Worm (Caenorhabditis elegans) whole organism, L2 larva: ENCODE data around the gene Y71H2AM.12.

ENCODE experiments used
- dmd-4 ChIP-seq: sonication (generic microtip); optimal IDR thresholded peaks from 2 replicates; lab custom pipeline; 2017; ENCODE audit warnings: missing biosample characterization, missing genetic modification characterization
- egl-27 ChIP-seq: sonication (generic microtip); optimal IDR thresholded peaks from 3 replicates; lab custom pipeline; 2017; ENCODE audit warnings: missing biosample characterization, missing genetic modification reagents, missing genetic modification characterization
- lin-11 ChIP-seq: fragments of 150-350 bp; sonication (generic microtip); optimal IDR thresholded peaks from 2 replicates; lab custom pipeline; 2014; ENCODE audit warnings: missing biosample characterization, missing genetic modification characterization, inconsistent platforms, mixed read lengths
- lin-39 ChIP-seq: fragments of 150-350 bp; optimal IDR thresholded peaks from 2 replicates; lab custom pipeline; 2014; ENCODE audit warnings: missing biosample characterization, missing genetic modification reagents, missing genetic modification characterization
- mab-5 ChIP-seq: fragments of 150-350 bp; optimal IDR thresholded peaks from 2 replicates; lab custom pipeline; 2014; ENCODE audit warnings: missing biosample characterization, missing genetic modification characterization
- nhr-12 ChIP-seq: fragments of 150-350 bp; optimal IDR thresholded peaks from 2 replicates; lab custom pipeline; 2014; ENCODE audit warnings: missing biosample characterization, missing genetic modification characterization
- nhr-23 ChIP-seq: fragments of 150-350 bp; optimal IDR thresholded peaks from 2 replicates; lab custom pipeline; 2014; ENCODE audit warnings: missing biosample characterization, missing genetic modification reagents, missing genetic modification characterization
- nhr-237 ChIP-seq: fragments of 150-350 bp; optimal IDR thresholded peaks from 2 replicates; lab custom pipeline; 2014; ENCODE audit warnings: missing biosample characterization, missing genetic modification characterization
- snpc-4 ChIP-seq: fragments of 150-350 bp; optimal IDR thresholded peaks from 2 replicates; lab custom pipeline; 2014; ENCODE audit warnings: missing biosample characterization, missing genetic modification characterization
- unc-62 ChIP-seq: fragments of 150-350 bp; optimal IDR thresholded peaks from 2 replicates; lab custom pipeline; 2014; ENCODE audit warnings: missing biosample characterization, missing genetic modification reagents, missing genetic modification characterization
- zag-1 ChIP-seq: fragments of 150-350 bp; optimal IDR thresholded peaks from 2 replicates; lab custom pipeline; 2014; ENCODE audit warnings: missing biosample characterization, missing genetic modification characterization
- ztf-11 ChIP-seq: sonication (generic microtip); optimal IDR thresholded peaks from 2 replicates; lab custom pipeline; 2017; ENCODE audit warnings: missing biosample characterization, missing genetic modification characterization

ce11 chrIII:2733606-2734183, at the start of gene Y71H2AM.12:
- TF ChIP-seq ztf-11 (no peak), zag-1 (tag; lab: Kevin White, UChicago) (no peak), lin-11 (tag; lab: Kevin White, UChicago) (no peak), lin-39 (tag; lab: Kevin White, UChicago) (no peak), snpc-4 (tag; lab: Kevin White, UChicago) (no peak), nhr-237 (no peak), nhr-12 (tag; lab: Kevin White, UChicago) (no peak), unc-62 (GFP tag; lab: Kevin White, UChicago) (no peak), dmd-4 (tag; lab: Kevin White, UChicago) (no peak), egl-27 (tag; lab: Kevin White, UChicago) (no peak), nhr-23 (tag; lab: Kevin White, UChicago) (no peak), mab-5 (no peak)
